Fruit fly (Drosophila melanogaster) whole organism, embryonic: ENCODE measurements around the gene Rab8.

Experiments used
- Awh ChIP-seq: fragments of 200-800 bp; sonication (Bioruptor generic); IDR thresholded peaks from 2 replicates; pipeline ENCODE4, ENCODE4 v1.3.6; 2022; ENCODE audit warnings: missing biosample characterization, missing genetic modification characterization
- Bgb ChIP-seq: fragments of 200-800 bp; sonication (Bioruptor generic); IDR thresholded peaks from 2 replicates; pipeline ENCODE4 v1.3.6; 2022; ENCODE audit warnings: missing biosample characterization, missing genetic modification characterization; ENCODE audit not compliant: partially characterized antibody
- CG14441 ChIP-seq: fragments of 200-800 bp; sonication (Bioruptor generic); IDR thresholded peaks from 2 replicates; pipeline ENCODE4 v1.3.6; 2022; ENCODE audit warnings: missing biosample characterization, missing genetic modification characterization
- CG17568 ChIP-seq: fragments of 200-800 bp; sonication (Bioruptor generic); optimal IDR thresholded peaks from 2 replicates; lab custom pipeline; 2018; ENCODE audit warnings: missing biosample characterization, mild to moderate bottlenecking, missing genetic modification characterization, moderate library complexity
- CG2116 ChIP-seq: fragments of 200-800 bp; sonication (Bioruptor generic); optimal IDR thresholded peaks from 3 replicates; lab custom pipeline; 2018; ENCODE audit warnings: missing biosample characterization, mild to moderate bottlenecking, missing genetic modification characterization
- CG2202 ChIP-seq: fragments of 200-800 bp; sonication (Bioruptor generic); optimal IDR thresholded peaks from 2 replicates; lab custom pipeline; 2018; ENCODE audit warnings: missing biosample characterization, mild to moderate bottlenecking, missing genetic modification characterization
- CG3163 ChIP-seq: fragments of 200-800 bp; sonication (Bioruptor generic); optimal IDR thresholded peaks from 3 replicates; lab custom pipeline; 2016; ENCODE audit warnings: missing biosample characterization, missing genetic modification characterization
- CG32532 ChIP-seq: fragments of 200-800 bp; sonication (Bioruptor generic); IDR thresholded peaks from 2 replicates; pipeline ENCODE4 v1.3.6; 2022; ENCODE audit warnings: missing biosample characterization, missing genetic modification characterization
- CG32767 ChIP-seq: fragments of 200-800 bp; sonication (Bioruptor generic); IDR thresholded peaks from 2 replicates; pipeline ENCODE4 v1.3.6; 2022; ENCODE audit warnings: missing biosample characterization, missing genetic modification characterization
- CG33557 ChIP-seq: fragments of 200-800 bp; sonication (Bioruptor generic); optimal IDR thresholded peaks from 2 replicates; lab custom pipeline; 2019; ENCODE audit warnings: missing biosample characterization, mild to moderate bottlenecking, missing genetic modification characterization, moderate library complexity
- CG34376 ChIP-seq: fragments of 200-800 bp; sonication (Bioruptor generic); optimal IDR thresholded peaks from 2 replicates; lab custom pipeline; 2018; ENCODE audit warnings: missing biosample characterization, mild to moderate bottlenecking, missing genetic modification characterization
- CG3838 ChIP-seq: fragments of 200-800 bp; sonication (Bioruptor generic); optimal IDR thresholded peaks from 3 replicates; lab custom pipeline; 2016; ENCODE audit warnings: missing biosample characterization, missing genetic modification characterization
- CG42726 ChIP-seq: fragments of 200-800 bp; sonication (Bioruptor generic); IDR thresholded peaks from 2 replicates; pipeline ENCODE4 v1.3.6; 2022; ENCODE audit warnings: missing biosample characterization, missing genetic modification characterization; ENCODE audit not compliant: partially characterized antibody
- CG4328 ChIP-seq: fragments of 200-800 bp; sonication (Bioruptor generic); optimal IDR thresholded peaks from 3 replicates; lab custom pipeline; 2017; ENCODE audit warnings: missing biosample characterization, missing genetic modification reagents, missing genetic modification characterization
- CG4424 ChIP-seq: fragments of 200-800 bp; sonication (Bioruptor generic); optimal IDR thresholded peaks from 3 replicates; lab custom pipeline; 2016; ENCODE audit warnings: missing biosample characterization, missing genetic modification characterization
- CG6689 ChIP-seq: fragments of 200-800 bp; sonication (Bioruptor generic); IDR thresholded peaks from 2 replicates; pipeline ENCODE4 v1.3.6; 2022; ENCODE audit warnings: missing biosample characterization, missing genetic modification characterization
- CG6791 ChIP-seq: fragments of 200-800 bp; sonication (Bioruptor generic); IDR thresholded peaks from 3 replicates; pipeline ENCODE4 v1.3.6; 2022; ENCODE audit warnings: missing biosample characterization, missing genetic modification characterization; ENCODE audit not compliant: partially characterized antibody
- CG8359 ChIP-seq: fragments of 200-800 bp; sonication (Bioruptor generic); optimal IDR thresholded peaks from 2 replicates; lab custom pipeline; 2017; ENCODE audit warnings: missing biosample characterization, mild to moderate bottlenecking, missing genetic modification characterization, borderline replicate concordance
- CG8924 ChIP-seq: fragments of 200-800 bp; optimal IDR thresholded peaks from 3 replicates; lab custom pipeline; 2019; ENCODE audit warnings: missing biosample characterization, mild to moderate bottlenecking, missing genetic modification characterization, moderate library complexity
- CG9727 ChIP-seq: fragments of 200-800 bp; sonication (Bioruptor generic); optimal IDR thresholded peaks from 3 replicates; lab custom pipeline; 2017; ENCODE audit warnings: missing biosample characterization, mild to moderate bottlenecking, missing genetic modification characterization
- CTCF ChIP-seq: fragments of 200-800 bp; sonication (Bioruptor generic); optimal IDR thresholded peaks from 2 replicates; lab custom pipeline; 2017; ENCODE audit warnings: missing biosample characterization, mild to moderate bottlenecking, missing genetic modification characterization, moderate library complexity
- D19A ChIP-seq: fragments of 200-800 bp; optimal IDR thresholded peaks from 3 replicates; lab custom pipeline; 2019; ENCODE audit warnings: missing biosample characterization, mild to moderate bottlenecking, missing genetic modification characterization, moderate library complexity
- Dfd ChIP-seq, 2 experiments: fragments of >200 bp; optimal IDR thresholded peaks; 2 replicates each; lab custom pipeline; 2017; ENCODE audit warnings: missing biosample characterization in 2 of 2, missing genetic modification characterization in 2 of 2
- Doc2 ChIP-seq: fragments of 200-800 bp; sonication (Bioruptor generic); IDR thresholded peaks from 2 replicates; pipeline ENCODE4 v1.3.6; 2022; ENCODE audit warnings: missing biosample characterization, missing genetic modification characterization
- E2f2 ChIP-seq: fragments of 200-800 bp; sonication (Bioruptor generic); IDR thresholded peaks from 2 replicates; pipeline ENCODE4 v1.3.6; 2022; ENCODE audit warnings: missing biosample characterization, missing genetic modification characterization
- Fer2 ChIP-seq: fragments of 200-800 bp; sonication (Bioruptor generic); optimal IDR thresholded peaks from 2 replicates; lab custom pipeline; 2018; ENCODE audit warnings: missing biosample characterization, mild to moderate bottlenecking, missing genetic modification characterization, moderate library complexity
- HmgD ChIP-seq: fragments of 200-800 bp; sonication (Bioruptor generic); optimal IDR thresholded peaks from 3 replicates; lab custom pipeline; 2016; ENCODE audit warnings: missing biosample characterization, missing genetic modification characterization
- Hr39 ChIP-seq: fragments of >200 bp; optimal IDR thresholded peaks from 2 replicates; lab custom pipeline; 2017
- Kr ChIP-seq: fragments of 200-800 bp; sonication (Bioruptor generic); optimal IDR thresholded peaks from 2 replicates; lab custom pipeline; 2017; ENCODE audit warnings: missing biosample characterization, mild to moderate bottlenecking, missing genetic modification characterization
- Mes4 ChIP-seq: fragments of 200-800 bp; sonication (Bioruptor generic); optimal IDR thresholded peaks from 2 replicates; lab custom pipeline; 2016; ENCODE audit warnings: missing biosample characterization, missing genetic modification characterization
- NfI ChIP-seq: fragments of 200-800 bp; sonication (Bioruptor generic); optimal IDR thresholded peaks from 3 replicates; lab custom pipeline; 2018; ENCODE audit warnings: missing biosample characterization, mild to moderate bottlenecking, missing genetic modification characterization, moderate library complexity
- Side ChIP-seq: fragments of 200-800 bp; sonication (Bioruptor generic); optimal IDR thresholded peaks from 2 replicates; lab custom pipeline; 2016; ENCODE audit warnings: missing biosample characterization, missing genetic modification characterization
- Six4 ChIP-seq: fragments of 200-800 bp; sonication (Bioruptor generic); optimal IDR thresholded peaks from 2 replicates; lab custom pipeline; 2016; ENCODE audit warnings: missing biosample characterization, missing genetic modification characterization
- Spps ChIP-seq: fragments of 200-800 bp; sonication (Bioruptor generic); optimal IDR thresholded peaks from 2 replicates; lab custom pipeline; 2018; ENCODE audit warnings: missing biosample characterization, mild to moderate bottlenecking, missing genetic modification characterization
- ab ChIP-seq: fragments of 200-800 bp; sonication (Bioruptor generic); optimal IDR thresholded peaks from 2 replicates; lab custom pipeline; 2016; ENCODE audit warnings: missing biosample characterization, missing genetic modification characterization
- ac ChIP-seq: fragments of 200-800 bp; sonication (Bioruptor generic); optimal IDR thresholded peaks from 3 replicates; lab custom pipeline; 2017; ENCODE audit warnings: missing biosample characterization, mild to moderate bottlenecking, missing genetic modification characterization
- ase ChIP-seq: fragments of 200-800 bp; sonication (Bioruptor generic); IDR thresholded peaks from 3 replicates; pipeline ENCODE4 v1.3.6; 2022; ENCODE audit warnings: missing biosample characterization, missing genetic modification characterization
- cwo ChIP-seq: fragments of 200-800 bp; sonication (Bioruptor generic); optimal IDR thresholded peaks from 3 replicates; lab custom pipeline; 2017; ENCODE audit warnings: missing biosample characterization, missing genetic modification characterization, mild to moderate bottlenecking, moderate library complexity, missing genetic modification reagents
- da ChIP-seq: fragments of 200-800 bp; sonication (Bioruptor generic); optimal IDR thresholded peaks from 2 replicates; lab custom pipeline; 2016; ENCODE audit warnings: missing biosample characterization, missing genetic modification characterization
- eyg ChIP-seq: fragments of 200-800 bp; sonication (Bioruptor generic); optimal IDR thresholded peaks from 3 replicates; lab custom pipeline; 2016; ENCODE audit warnings: missing biosample characterization, missing genetic modification characterization
- fd64A ChIP-seq: fragments of 200-800 bp; sonication (Bioruptor generic); optimal IDR thresholded peaks from 3 replicates; lab custom pipeline; 2018; ENCODE audit warnings: missing biosample characterization, mild to moderate bottlenecking, missing genetic modification characterization
- fd96Cb ChIP-seq: fragments of 200-800 bp; sonication (Bioruptor generic); optimal IDR thresholded peaks from 2 replicates; lab custom pipeline; 2018; ENCODE audit warnings: missing biosample characterization, mild to moderate bottlenecking, missing genetic modification characterization, moderate library complexity
- h ChIP-seq: fragments of >200 bp; optimal IDR thresholded peaks from 2 replicates; lab custom pipeline; 2017
- hkb ChIP-seq, 2 experiments: fragments of 200-800 bp in 1 of 2; fragments of >200 bp in 1 of 2; sonication (Bioruptor generic) in 1 of 2; IDR thresholded peaks in 1 of 2; optimal IDR thresholded peaks in 1 of 2; 2 replicates each; pipeline versions ENCODE4 v1.3.6 to Lab custom; 2017 to 2022; ENCODE audit warnings: missing biosample characterization in 1 of 2, missing genetic modification characterization in 1 of 2
- hth ChIP-seq: fragments of >200 bp; optimal IDR thresholded peaks from 2 replicates; lab custom pipeline; 2017; ENCODE audit warnings: inconsistent platforms
- ind ChIP-seq: fragments of 200-800 bp; sonication (Bioruptor generic); optimal IDR thresholded peaks from 3 replicates; lab custom pipeline; 2016; ENCODE audit warnings: missing biosample characterization, missing genetic modification characterization
- pros ChIP-seq: fragments of 200-800 bp; sonication (Bioruptor generic); optimal IDR thresholded peaks from 3 replicates; lab custom pipeline; 2019; ENCODE audit warnings: missing biosample characterization, mild to moderate bottlenecking, missing genetic modification characterization, moderate library complexity
- rib ChIP-seq: fragments of 200-800 bp; sonication (Bioruptor generic); IDR thresholded peaks from 2 replicates; pipeline ENCODE4 v1.3.6; 2022; ENCODE audit warnings: missing biosample characterization, missing genetic modification characterization
- sc ChIP-seq, 3 experiments: fragments of >200 bp in 2 of 3; fragments of 200-800 bp in 1 of 3; sonication (Bioruptor generic) in 1 of 3; optimal IDR thresholded peaks; 2 replicates in 2 of 3; 3 replicates in 1 of 3; lab custom pipeline; 2017; ENCODE audit warnings: mild to moderate bottlenecking in 1 of 3, missing biosample characterization in 1 of 3, missing genetic modification characterization in 1 of 3, missing genetic modification reagents in 1 of 3
- trem ChIP-seq: fragments of 200-800 bp; optimal IDR thresholded peaks from 3 replicates; lab custom pipeline; 2019; ENCODE audit warnings: missing biosample characterization, mild to moderate bottlenecking, missing genetic modification characterization, moderate library complexity
- trh ChIP-seq: fragments of 200-800 bp; sonication (Bioruptor generic); optimal IDR thresholded peaks from 2 replicates; lab custom pipeline; 2016; ENCODE audit warnings: missing biosample characterization, missing genetic modification characterization

The Rab8 gene

DNA sequence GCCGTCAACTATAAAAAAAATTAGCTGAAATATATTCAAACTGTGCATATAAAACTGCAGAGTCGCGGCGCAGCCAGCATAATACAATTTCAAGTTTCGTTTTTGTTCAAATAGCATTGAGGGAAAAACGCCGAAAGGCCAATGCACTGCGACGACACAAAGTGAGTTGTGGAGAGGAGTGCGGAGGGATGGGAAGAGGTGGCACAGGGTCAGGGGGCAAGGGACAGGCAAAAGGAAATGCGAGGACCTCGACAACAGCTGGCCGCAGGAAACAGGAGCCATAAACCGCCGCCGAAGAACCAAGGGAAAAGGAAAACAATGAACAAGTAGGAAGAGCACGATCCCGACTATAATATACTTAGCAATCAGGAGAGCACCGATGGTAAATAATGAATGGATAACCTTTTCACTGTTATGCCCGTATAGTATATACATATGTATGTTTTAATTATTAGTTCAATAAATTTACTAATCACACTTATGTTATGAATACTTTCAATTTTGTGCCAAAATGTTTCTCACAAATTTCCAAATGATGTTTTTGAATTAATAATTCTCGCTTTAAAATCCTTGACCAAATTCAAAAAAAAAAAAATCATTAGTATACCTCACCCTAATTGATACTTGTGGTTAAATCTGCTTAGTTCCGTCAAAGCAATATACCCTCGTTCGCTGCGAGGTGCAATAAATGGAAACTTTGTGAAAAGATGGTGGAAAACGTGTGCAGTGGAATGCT is 27.8 kb upstream of the Rab8 start (continued):
- TF ChIP-seq hkb (optimal IDR thresholded peaks at IDR 0.05; lab: Kevin White, UChicago) (no peak), hkb (GFP tag; IDR thresholded peaks at IDR 0.05; lab: Robert Waterston, UW) (no peak), CG42726 (GFP tag; lab: Robert Waterston, UW) (no peak), Kr (GFP tag; lab: Kevin White, UChicago) (no peak), Mes4 (GFP tag; lab: Kevin White, UChicago) (no peak), fd64A (GFP tag; lab: Kevin White, UChicago) (no peak), CG14441 (GFP tag; lab: Robert Waterston, UW) (no peak), Spps (tag; lab: Kevin White, UChicago) (no peak), trem (no peak), Six4 (no peak), da (GFP tag; lab: Kevin White, UChicago) (no peak), cwo (GFP tag; lab: Kevin White, UChicago) (no peak), Fer2 (tag; lab: Kevin White, UChicago) (no peak), NfI (GFP tag; lab: Kevin White, UChicago) (no peak), CG8924 (tag; lab: Kevin White, UChicago) (no peak), pros (no peak), Doc2 (GFP tag; lab: Robert Waterston, UW) (no peak), CG9727 (GFP tag; lab: Kevin White, UChicago) (peak; percentile 79), ab (GFP tag; lab: Kevin White, UChicago) (no peak), CTCF (GFP tag; lab: Kevin White, UChicago) (no peak), rib (GFP tag; lab: Robert Waterston, UW) (no peak), E2f2 (GFP tag; lab: Robert Waterston, UW) (no peak), Awh (GFP tag; lab: Robert Waterston, UW) (no peak), ac (GFP tag; lab: Kevin White, UChicago) (peak; percentile 68), Bgb (GFP tag; lab: Robert Waterston, UW) (no peak), Hr39 (lab: Kevin White, UChicago) (no peak), eyg (GFP tag; lab: Kevin White, UChicago) (no peak), CG17568 (GFP tag; lab: Kevin White, UChicago) (no peak), Side (GFP tag; lab: Kevin White, UChicago) (no peak), Dfd (GFP tag; optimal IDR thresholded peaks at IDR 0.05; lab: Kevin White, UChicago) (no peak), h (lab: Kevin White, UChicago) (no peak), ind (GFP tag; lab: Kevin White, UChicago) (peak; percentile 9), CG3838 (GFP tag; lab: Kevin White, UChicago) (no peak), hth (no peak), CG6689 (GFP tag; lab: Robert Waterston, UW) (0 out of 2 replicates have a peak, but pooled peaks have one; percentile 17), trh (no peak), CG32767 (GFP tag; lab: Robert Waterston, UW) (no peak), CG33557 (GFP tag; lab: Kevin White, UChicago) (no peak), CG2116 (no peak), HmgD (GFP tag; lab: Kevin White, UChicago) (no peak), CG4424 (GFP tag; lab: Kevin White, UChicago) (peak; percentile 58), sc (optimal IDR thresholded peaks at IDR 0.05; lab: Kevin White, UChicago) (no peak), sc (GFP tag; optimal IDR thresholded peaks at IDR 0.05; lab: Kevin White, UChicago) (peak; percentile 14), CG32532 (GFP tag; lab: Robert Waterston, UW) (no peak), CG6791 (GFP tag; lab: Robert Waterston, UW) (no peak), CG3163 (no peak), ase (GFP tag; lab: Robert Waterston, UW) (no peak), D19A (tag; lab: Kevin White, UChicago) (no peak), CG4328 (GFP tag; lab: Kevin White, UChicago) (no peak), fd96Cb (tag; lab: Kevin White, UChicago) (peak; percentile 19), CG34376 (GFP tag; lab: Kevin White, UChicago) (no peak), CG2202 (tag; lab: Kevin White, UChicago) (peak; percentile 15), CG8359 (GFP tag; lab: Kevin White, UChicago) (no peak)
